Worm (Caenorhabditis elegans): ENCODE data around the gene K03A11.5.

Gene K03A11.5

ce11 chrX:13046324-13046723, 17.0 kb upstream of the K03A11.5 start (continued):
- peak; percentile 62 for TF ChIP-seq nhr-11 (tag; optimal IDR thresholded peaks at IDR 0.05)
- peak; percentile 94 for TF ChIP-seq nhr-20 (tag; optimal IDR thresholded peaks at IDR 0.05)
- TF ChIP-seq nhr-19 (GFP tag; conservative IDR thresholded peaks at IDR 0.05): peak; percentile 96
- TF ChIP-seq mdl-1 (tag; optimal IDR thresholded peaks at IDR 0.05): peak in 1 of 2 experiments; percentile 81
- peak; percentile 46 for TF ChIP-seq C04F5.9 (tag; optimal IDR thresholded peaks at IDR 0.05)
- TF ChIP-seq fkh-8 (tag; optimal IDR thresholded peaks at IDR 0.05): peak; percentile 86
- TF ChIP-seq lin-14 (GFP tag; optimal IDR thresholded peaks at IDR 0.05): peak; percentile 88
- TF ChIP-seq irx-1 (tag; optimal IDR thresholded peaks at IDR 0.05): peak; percentile 86
- TF ChIP-seq lin-13 (GFP tag; optimal IDR thresholded peaks at IDR 0.05): peak; percentile 68
- peak; percentile 56 for TF ChIP-seq snpc-4 (tag; optimal IDR thresholded peaks at IDR 0.05)
- peak; percentile 82 for TF ChIP-seq rnt-1 (tag; optimal IDR thresholded peaks at IDR 0.05)
- peak; percentile 67 for TF ChIP-seq ceh-63 (GFP tag; optimal IDR thresholded peaks at IDR 0.05)
- peak; percentile 77 for TF ChIP-seq sox-4 (tag; optimal IDR thresholded peaks at IDR 0.05)
- peak; percentile 90 for TF ChIP-seq aly-2 (tag; optimal IDR thresholded peaks at IDR 0.05)
- TF ChIP-seq vab-15 (tag; optimal IDR thresholded peaks at IDR 0.05): peak; percentile 35
- peak; percentile 49 to 55 for TF ChIP-seq efl-1 (optimal IDR thresholded peaks at IDR 0.05)
- peak; percentile 18 to 95 for TF ChIP-seq efl-1 (GFP tag; optimal IDR thresholded peaks at IDR 0.05 in 1 of 2)
- peak; percentile 52 for TF ChIP-seq nhr-76 (tag; optimal IDR thresholded peaks at IDR 0.05)
- peak; percentile 27 for TF ChIP-seq fkh-4 (tag; optimal IDR thresholded peaks at IDR 0.05; ENCODE audit: borderline replicate concordance)

- TF ChIP-seq ceh-8 (GFP tag; optimal IDR thresholded peaks at IDR 0.05) (no peak), mef-2 (tag; optimal IDR thresholded peaks at IDR 0.05) (no peak), hlh-4 (tag; optimal IDR thresholded peaks at IDR 0.05) (no peak), lin-13 (GFP tag; optimal IDR thresholded peaks at IDR 0.05) (no peak), irx-1 (tag; optimal IDR thresholded peaks at IDR 0.05) (no peak), unc-98 (GFP tag; IDR thresholded peaks at IDR 0.05) (no peak), C16A3.4 (tag; optimal IDR thresholded peaks at IDR 0.05) (no peak)
Measured at ce11 chrX:13048258-13048657, 15.1 kb upstream of the K03A11.5 start, which contains the start of gene C53C7.3. Gene C53C7.3, plus strand, starts transcription at chrX:13048558.

- TF ChIP-seq fkh-4 (tag; optimal IDR thresholded peaks at IDR 0.05; ENCODE audit: borderline replicate concordance): no peak
- no peak for TF ChIP-seq ets-5 (GFP tag; IDR thresholded peaks at IDR 0.05)
- TF ChIP-seq alr-1 (tag; optimal IDR thresholded peaks at IDR 0.05; ENCODE audit: borderline replicate concordance): no peak
- TF ChIP-seq lin-35 (GFP tag; optimal IDR thresholded peaks at IDR 0.05): no peak
- TF ChIP-seq mab-9 (GFP tag; IDR thresholded peaks at IDR 0.05): no peak
- no peak for TF ChIP-seq rnt-1 (tag; optimal IDR thresholded peaks at IDR 0.05)
- no peak for TF ChIP-seq lin-15B (tag; optimal IDR thresholded peaks at IDR 0.05)
- TF ChIP-seq fkh-10 (GFP tag; optimal IDR thresholded peaks at IDR 0.05): no peak
- no peak for TF ChIP-seq nhr-77 (tag; optimal IDR thresholded peaks at IDR 0.05)
- no peak for TF ChIP-seq ceh-82 (tag; optimal IDR thresholded peaks at IDR 0.05)
- TF ChIP-seq swsn-7 (tag; optimal IDR thresholded peaks at IDR 0.05): no peak
- no peak for TF ChIP-seq efl-3 (GFP tag; optimal IDR thresholded peaks at IDR 0.05)
- no peak for TF ChIP-seq fos-1 (tag; optimal IDR thresholded peaks at IDR 0.05)
- TF ChIP-seq ceh-88 (GFP tag; IDR thresholded peaks at IDR 0.05): no peak
- no peak for TF ChIP-seq snpc-4 (tag; optimal IDR thresholded peaks at IDR 0.05)
Measured at ce11 chrX:13051405-13051804, 11.9 kb upstream of the K03A11.5 start, which contains the start of gene K03A11.1. Gene K03A11.1, plus strand, starts transcription at chrX:13051705.

ce11 chrX:13055560-13055959, 7.8 kb upstream of the K03A11.5 start, which contains the start of gene K03A11.6:
Gene K03A11.6, plus strand, starts transcription at chrX:13055860.
- TF ChIP-seq ets-5 (GFP tag; IDR thresholded peaks at IDR 0.05) (no peak), unc-130 (tag; optimal IDR thresholded peaks at IDR 0.05) (no peak), fkh-8 (tag; optimal IDR thresholded peaks at IDR 0.05) (no peak), egl-27 (tag; optimal IDR thresholded peaks at IDR 0.05) (no peak), lin-15B (tag; optimal IDR thresholded peaks at IDR 0.05) (no peak), ceh-88 (GFP tag; IDR thresholded peaks at IDR 0.05) (no peak), egl-13 (tag; optimal IDR thresholded peaks at IDR 0.05) (no peak), C04F5.9 (tag; optimal IDR thresholded peaks at IDR 0.05) (no peak), sptf-1 (tag; optimal IDR thresholded peaks at IDR 0.05) (no peak), nhr-77 (tag; optimal IDR thresholded peaks at IDR 0.05) (no peak), ceh-82 (tag; optimal IDR thresholded peaks at IDR 0.05) (no peak), alr-1 (tag; optimal IDR thresholded peaks at IDR 0.05; ENCODE audit: borderline replicate concordance) (no peak)
